Worm (Caenorhabditis elegans): ENCODE results near the gene rml-1.

- peak in 1 of 2 experiments; percentile 42 for TF ChIP-seq unc-62 (GFP tag; optimal IDR thresholded peaks at IDR 0.05 in 1 of 2)
- TF ChIP-seq unc-62 (tag; optimal IDR thresholded peaks at IDR 0.05): no peak
- no peak for TF ChIP-seq ceh-82 (tag; optimal IDR thresholded peaks at IDR 0.05)
- no peak for TF ChIP-seq Y48G9A.11 (GFP tag; IDR thresholded peaks at IDR 0.05)
- no peak for TF ChIP-seq egl-27 (tag; optimal IDR thresholded peaks at IDR 0.05)
Measured at ce11 chrIII:13718403-13718969, 49.4 kb downstream of the rml-1 start.
